Fruit fly (Drosophila melanogaster) whole organism, embryonic: ENCODE measurements around the gene Kal1.

ENCODE experiments used
- ATbp ChIP-seq: fragments of 200-800 bp; sonication (Bioruptor generic); optimal IDR thresholded peaks from 2 replicates; lab custom pipeline; 2017; ENCODE audit warnings: missing biosample characterization, mild to moderate bottlenecking, missing genetic modification characterization, missing genetic modification reagents
- Awh ChIP-seq: fragments of 200-800 bp; sonication (Bioruptor generic); IDR thresholded peaks from 2 replicates; pipeline ENCODE4, ENCODE4 v1.3.6; 2022; ENCODE audit warnings: missing biosample characterization, missing genetic modification characterization
- BtbVII ChIP-seq: fragments of 200-800 bp; sonication (Bioruptor generic); optimal IDR thresholded peaks from 3 replicates; lab custom pipeline; 2017; ENCODE audit warnings: missing biosample characterization, mild to moderate bottlenecking, missing genetic modification characterization
- CG11504 ChIP-seq: fragments of 200-800 bp; sonication (Bioruptor generic); optimal IDR thresholded peaks from 3 replicates; lab custom pipeline; 2019; ENCODE audit warnings: missing biosample characterization, mild to moderate bottlenecking, missing genetic modification characterization, moderate library complexity
- CG12104 ChIP-seq: fragments of 200-800 bp; sonication (Bioruptor generic); optimal IDR thresholded peaks from 3 replicates; lab custom pipeline; 2016; ENCODE audit warnings: missing biosample characterization, missing genetic modification characterization
- CG1233 ChIP-seq: fragments of 200-800 bp; sonication (Bioruptor generic); optimal IDR thresholded peaks from 4 replicates; lab custom pipeline; 2018; ENCODE audit warnings: missing biosample characterization, mild to moderate bottlenecking, missing genetic modification characterization
- CG12942 ChIP-seq: fragments of 200-800 bp; sonication (Bioruptor generic); optimal IDR thresholded peaks from 3 replicates; lab custom pipeline; 2016; ENCODE audit warnings: missing biosample characterization, missing genetic modification characterization
- CG13296 ChIP-seq: fragments of 200-800 bp; sonication (Bioruptor generic); optimal IDR thresholded peaks from 3 replicates; lab custom pipeline; 2018; ENCODE audit warnings: missing biosample characterization, mild to moderate bottlenecking, missing genetic modification characterization
- CG14965 ChIP-seq: fragments of 200-800 bp; sonication (Bioruptor generic); optimal IDR thresholded peaks from 2 replicates; lab custom pipeline; 2016; ENCODE audit warnings: missing biosample characterization, missing genetic modification characterization, borderline replicate concordance
- CG15479 ChIP-seq: fragments of 200-800 bp; sonication (Bioruptor generic); optimal IDR thresholded peaks from 3 replicates; lab custom pipeline; 2019; ENCODE audit warnings: missing biosample characterization, mild to moderate bottlenecking, missing genetic modification characterization, moderate library complexity
- CG17361 ChIP-seq: fragments of 200-800 bp; sonication (Bioruptor generic); IDR thresholded peaks from 3 replicates; pipeline ENCODE4 v1.3.6; 2022; ENCODE audit warnings: missing biosample characterization, missing genetic modification characterization
- CG17612 ChIP-seq: fragments of 200-800 bp; sonication (Bioruptor generic); IDR thresholded peaks from 2 replicates; pipeline ENCODE4 v1.3.6; 2022; ENCODE audit warnings: missing biosample characterization, missing genetic modification characterization
- CG18619 ChIP-seq: fragments of 200-800 bp; sonication (Bioruptor generic); optimal IDR thresholded peaks from 3 replicates; lab custom pipeline; 2017; ENCODE audit warnings: missing biosample characterization, mild to moderate bottlenecking, missing genetic modification characterization
- CG2120 ChIP-seq: fragments of 200-800 bp; sonication (Bioruptor generic); optimal IDR thresholded peaks from 3 replicates; lab custom pipeline; 2016; ENCODE audit warnings: missing biosample characterization, missing genetic modification characterization
- CG2678 ChIP-seq: fragments of 200-800 bp; sonication (Bioruptor generic); optimal IDR thresholded peaks from 3 replicates; lab custom pipeline; 2019; ENCODE audit warnings: missing biosample characterization, mild to moderate bottlenecking, missing genetic modification characterization, moderate library complexity
- CG2712 ChIP-seq: fragments of 200-800 bp; optimal IDR thresholded peaks from 3 replicates; lab custom pipeline; 2019; ENCODE audit warnings: missing biosample characterization, mild to moderate bottlenecking, missing genetic modification characterization, moderate library complexity
- CG30403 ChIP-seq: fragments of 200-800 bp; sonication (Bioruptor generic); optimal IDR thresholded peaks from 3 replicates; lab custom pipeline; 2016; ENCODE audit warnings: missing biosample characterization, missing genetic modification characterization
- CG4328 ChIP-seq: fragments of 200-800 bp; sonication (Bioruptor generic); optimal IDR thresholded peaks from 3 replicates; lab custom pipeline; 2017; ENCODE audit warnings: missing biosample characterization, missing genetic modification reagents, missing genetic modification characterization
- CG6813 ChIP-seq: fragments of 200-800 bp; sonication (Bioruptor generic); optimal IDR thresholded peaks from 2 replicates; lab custom pipeline; 2017; ENCODE audit warnings: missing biosample characterization, missing genetic modification characterization, mild to moderate bottlenecking, moderate library complexity, missing genetic modification reagents
- CG7372 ChIP-seq: fragments of 200-800 bp; sonication (Bioruptor generic); IDR thresholded peaks from 2 replicates; pipeline ENCODE4 v1.3.6; 2022; ENCODE audit warnings: missing biosample characterization, missing genetic modification characterization
- CG8924 ChIP-seq: fragments of 200-800 bp; optimal IDR thresholded peaks from 3 replicates; lab custom pipeline; 2019; ENCODE audit warnings: missing biosample characterization, mild to moderate bottlenecking, missing genetic modification characterization, moderate library complexity
- CoRest ChIP-seq: fragments of 200-800 bp; sonication (Bioruptor generic); optimal IDR thresholded peaks from 3 replicates; lab custom pipeline; 2018; ENCODE audit warnings: missing biosample characterization, mild to moderate bottlenecking, missing genetic modification characterization, moderate library complexity
- D19A ChIP-seq: fragments of 200-800 bp; optimal IDR thresholded peaks from 3 replicates; lab custom pipeline; 2019; ENCODE audit warnings: missing biosample characterization, mild to moderate bottlenecking, missing genetic modification characterization, moderate library complexity
- Fer1 ChIP-seq: fragments of 200-800 bp; sonication (Bioruptor generic); optimal IDR thresholded peaks from 2 replicates; lab custom pipeline; 2017; ENCODE audit warnings: missing biosample characterization, mild to moderate bottlenecking, missing genetic modification characterization
- Meics ChIP-seq: fragments of 200-800 bp; sonication (Bioruptor generic); optimal IDR thresholded peaks from 2 replicates; lab custom pipeline; 2017; ENCODE audit warnings: missing biosample characterization, mild to moderate bottlenecking, missing genetic modification characterization
- Mes4 ChIP-seq: fragments of 200-800 bp; sonication (Bioruptor generic); optimal IDR thresholded peaks from 2 replicates; lab custom pipeline; 2016; ENCODE audit warnings: missing biosample characterization, missing genetic modification characterization
- NK7.1 ChIP-seq: fragments of 200-800 bp; sonication (Bioruptor generic); optimal IDR thresholded peaks from 3 replicates; lab custom pipeline; 2016; ENCODE audit warnings: missing biosample characterization, missing genetic modification characterization
- NfI ChIP-seq: fragments of 200-800 bp; sonication (Bioruptor generic); optimal IDR thresholded peaks from 3 replicates; lab custom pipeline; 2018; ENCODE audit warnings: missing biosample characterization, mild to moderate bottlenecking, missing genetic modification characterization, moderate library complexity
- PHDP ChIP-seq: fragments of 200-800 bp; sonication (Bioruptor generic); optimal IDR thresholded peaks from 3 replicates; lab custom pipeline; 2018; ENCODE audit warnings: missing biosample characterization, mild to moderate bottlenecking, missing genetic modification characterization, moderate library complexity
- Pdp1 ChIP-seq, 2 experiments: fragments of 200-800 bp; sonication (Bioruptor generic); optimal IDR thresholded peaks; 3 replicates each; lab custom pipeline; 2016; ENCODE audit warnings: missing biosample characterization in 2 of 2, missing genetic modification characterization in 2 of 2, mild to moderate bottlenecking in 1 of 2, moderate library complexity in 1 of 2
- Ptx1 ChIP-seq: fragments of 200-800 bp; sonication (Bioruptor generic); IDR thresholded peaks from 2 replicates; pipeline ENCODE4 v1.3.6; 2022; ENCODE audit warnings: missing biosample characterization, missing genetic modification characterization
- Xbp1 ChIP-seq: fragments of 200-800 bp; sonication (Bioruptor generic); optimal IDR thresholded peaks from 3 replicates; lab custom pipeline; 2016; ENCODE audit warnings: missing biosample characterization, mild to moderate bottlenecking, missing genetic modification characterization
- Xrp1 ChIP-seq: fragments of 200-800 bp; sonication (Bioruptor generic); IDR thresholded peaks from 2 replicates; pipeline ENCODE4 v1.3.6; 2022; ENCODE audit warnings: missing biosample characterization, missing genetic modification characterization
- bcd ChIP-seq: fragments of 200-800 bp; sonication (Bioruptor generic); optimal IDR thresholded peaks from 2 replicates; lab custom pipeline; 2017; ENCODE audit warnings: missing biosample characterization, mild to moderate bottlenecking, missing genetic modification characterization
- da ChIP-seq: fragments of 200-800 bp; sonication (Bioruptor generic); optimal IDR thresholded peaks from 2 replicates; lab custom pipeline; 2016; ENCODE audit warnings: missing biosample characterization, missing genetic modification characterization
- eyg ChIP-seq: fragments of 200-800 bp; sonication (Bioruptor generic); optimal IDR thresholded peaks from 3 replicates; lab custom pipeline; 2016; ENCODE audit warnings: missing biosample characterization, missing genetic modification characterization
- gem ChIP-seq: fragments of 200-800 bp; sonication (Bioruptor generic); optimal IDR thresholded peaks from 2 replicates; lab custom pipeline; 2019; ENCODE audit warnings: missing biosample characterization, mild to moderate bottlenecking, missing genetic modification characterization, moderate library complexity
- insv ChIP-seq, 2 experiments: fragments of 200-800 bp; sonication (Bioruptor generic); optimal IDR thresholded peaks; 3 replicates each; lab custom pipeline; 2016 to 2018; ENCODE audit warnings: missing biosample characterization in 2 of 2, missing genetic modification characterization in 2 of 2
- inv ChIP-seq: fragments of 200-800 bp; sonication (Bioruptor generic); IDR thresholded peaks from 2 replicates; pipeline ENCODE4 v1.3.6; 2022; ENCODE audit warnings: missing biosample characterization, missing genetic modification characterization; ENCODE audit not compliant: partially characterized antibody
- pita ChIP-seq: fragments of 200-800 bp; sonication (Bioruptor generic); optimal IDR thresholded peaks from 2 replicates; lab custom pipeline; 2017; ENCODE audit warnings: missing biosample characterization, mild to moderate bottlenecking, missing genetic modification characterization
- shn ChIP-seq: fragments of 200-800 bp; sonication (Bioruptor generic); optimal IDR thresholded peaks from 3 replicates; lab custom pipeline; 2016; ENCODE audit warnings: missing biosample characterization, missing genetic modification characterization
- sima ChIP-seq: fragments of 200-800 bp; sonication (Bioruptor generic); optimal IDR thresholded peaks from 2 replicates; lab custom pipeline; 2016; ENCODE audit warnings: missing biosample characterization, missing genetic modification characterization
- slbo ChIP-seq: fragments of 200-800 bp; sonication (Bioruptor generic); IDR thresholded peaks from 2 replicates; pipeline ENCODE4 v1.3.6; 2022; ENCODE audit warnings: missing biosample characterization, missing genetic modification characterization
- stwl ChIP-seq: fragments of 200-800 bp; sonication (Bioruptor generic); optimal IDR thresholded peaks from 3 replicates; lab custom pipeline; 2018; ENCODE audit warnings: missing biosample characterization, mild to moderate bottlenecking, missing genetic modification characterization, moderate library complexity
- sug ChIP-seq: fragments of 200-800 bp; optimal IDR thresholded peaks from 2 replicates; lab custom pipeline; 2019; ENCODE audit warnings: missing biosample characterization, mild to moderate bottlenecking, missing genetic modification characterization, moderate library complexity
- trem ChIP-seq: fragments of 200-800 bp; optimal IDR thresholded peaks from 3 replicates; lab custom pipeline; 2019; ENCODE audit warnings: missing biosample characterization, mild to moderate bottlenecking, missing genetic modification characterization, moderate library complexity
- unpg ChIP-seq: fragments of 200-800 bp; sonication (Bioruptor generic); optimal IDR thresholded peaks from 3 replicates; lab custom pipeline; 2018; ENCODE audit warnings: missing biosample characterization, mild to moderate bottlenecking, missing genetic modification characterization, moderate library complexity
- vvl ChIP-seq: fragments of 200-800 bp; sonication (Bioruptor generic); IDR thresholded peaks from 2 replicates; pipeline ENCODE4 v1.3.6; 2022; ENCODE audit warnings: missing biosample characterization, missing genetic modification characterization
- zf30C ChIP-seq: fragments of 200-800 bp; sonication (Bioruptor generic); optimal IDR thresholded peaks from 3 replicates; lab custom pipeline; 2018; ENCODE audit warnings: missing biosample characterization, mild to moderate bottlenecking, missing genetic modification characterization

Kal1 gene

dm6 chr3R:24093430-24093829 is 47.8 kb upstream of the Kal1 start (continued):
- TF ChIP-seq CG12942 (GFP tag; lab: Kevin White, UChicago) (no peak), CG12104 (GFP tag; lab: Kevin White, UChicago) (peak; percentile 7), CG17361 (GFP tag; lab: Robert Waterston, UW) (peak; percentile 42; the same call in 1 of the 3 replicates), CG2678 (peak; percentile 14), Awh (GFP tag; lab: Robert Waterston, UW) (no peak), CG2120 (peak; percentile 56), gem (tag; lab: Kevin White, UChicago) (peak; percentile 58), CG30403 (GFP tag; lab: Kevin White, UChicago) (peak; percentile 10), sima (GFP tag; lab: Kevin White, UChicago) (no peak), CG8924 (peak; percentile 31), slbo (GFP tag; lab: Robert Waterston, UW) (peak; percentile 32; the same call in 1 of the 2 replicates), PHDP (peak; percentile 44), Xbp1 (peak; percentile 38), NfI (no peak), zf30C (GFP tag; lab: Kevin White, UChicago) (peak; percentile 4), insv (GFP tag; optimal IDR thresholded peaks at IDR 0.05; lab: Kevin White, UChicago) (no peak), trem (tag; lab: Kevin White, UChicago) (no peak), CG18619 (GFP tag; lab: Kevin White, UChicago) (peak; percentile 36), Xrp1 (GFP tag; lab: Robert Waterston, UW) (no peak), CG1233 (no peak), CG17612 (GFP tag; lab: Robert Waterston, UW) (no peak), NK7.1 (GFP tag; lab: Kevin White, UChicago) (no peak), Meics (peak; percentile 19), CoRest (tag; lab: Kevin White, UChicago) (peak; percentile 49), Fer1 (GFP tag; lab: Kevin White, UChicago) (peak; percentile 26), Ptx1 (GFP tag; lab: Robert Waterston, UW) (no peak), CG11504 (tag; lab: Kevin White, UChicago) (peak; percentile 66), vvl (GFP tag; lab: Robert Waterston, UW) (peak; percentile 17; the same call in 1 of the 2 replicates), CG14965 (GFP tag; lab: Kevin White, UChicago) (no peak), CG15479 (GFP tag; lab: Kevin White, UChicago) (no peak), Pdp1 (GFP tag; optimal IDR thresholded peaks at IDR 0.05; lab: Kevin White, UChicago) (peak in 1 of 2 experiments; percentile 16)

DNA sequence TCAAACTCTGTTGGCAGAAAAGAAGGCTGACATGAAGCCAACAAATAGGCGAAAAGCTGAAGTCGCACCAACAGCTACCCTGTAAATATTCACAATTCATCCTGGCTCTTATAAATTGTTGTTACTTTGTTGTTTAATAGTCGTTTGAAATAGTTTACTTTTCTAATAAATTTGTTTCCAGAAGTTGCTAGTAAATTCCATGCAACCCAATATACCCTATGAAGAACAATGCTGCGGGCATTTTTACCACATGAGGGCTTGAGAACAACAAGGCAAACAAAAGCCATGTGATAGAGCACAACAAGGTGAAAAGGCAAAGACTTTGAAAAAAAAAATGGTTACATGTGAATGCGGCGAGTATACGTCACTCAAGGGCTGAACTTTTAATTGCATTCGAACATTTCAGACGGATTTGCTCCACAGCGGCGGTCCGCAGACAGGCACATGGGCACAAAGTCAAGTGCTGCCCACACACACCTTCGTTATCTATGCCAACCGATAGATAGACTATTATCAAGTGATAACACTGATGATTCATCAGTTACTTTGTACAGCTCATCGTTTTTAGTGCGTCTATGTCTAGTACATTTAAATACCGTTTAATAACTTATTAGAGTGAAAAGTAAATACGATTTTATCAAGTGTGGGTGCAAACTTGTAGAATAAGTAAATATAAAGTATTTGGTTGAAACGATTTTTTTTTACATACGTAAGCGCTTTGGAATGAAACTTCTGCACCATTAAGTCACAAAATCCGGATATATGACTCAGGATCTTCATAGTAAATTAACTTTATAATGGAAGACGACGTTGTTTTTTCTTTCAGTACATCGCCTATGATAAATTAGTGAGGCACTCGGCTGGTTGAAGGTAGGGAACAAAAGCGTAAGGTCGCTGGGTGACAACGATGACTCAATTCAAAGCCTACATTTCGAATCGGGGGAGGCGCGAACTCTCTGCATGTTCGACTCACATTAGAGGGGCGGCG is 41.9 kb upstream of the Kal1 start:
- TF ChIP-seq D19A (tag; lab: Kevin White, UChicago): peak; percentile 82
- TF ChIP-seq shn: peak; percentile 76
- TF ChIP-seq CG4328: no peak
- no peak for TF ChIP-seq inv
- TF ChIP-seq pita: no peak
- peak; percentile 78 for TF ChIP-seq CG7372 (GFP tag; lab: Robert Waterston, UW)
- TF ChIP-seq ATbp (GFP tag; lab: Kevin White, UChicago): peak; percentile 40
- peak; percentile 34 for TF ChIP-seq eyg (GFP tag; lab: Kevin White, UChicago)
- peak; percentile 37 for TF ChIP-seq CG13296 (GFP tag; lab: Kevin White, UChicago)
- peak; percentile 55 for TF ChIP-seq sug (tag; lab: Kevin White, UChicago)
- TF ChIP-seq CG6813 (GFP tag; lab: Kevin White, UChicago): peak; percentile 64
- TF ChIP-seq BtbVII (GFP tag; lab: Kevin White, UChicago): peak; percentile 41
- peak; percentile 76 for TF ChIP-seq unpg
- peak; percentile 71 for TF ChIP-seq bcd (GFP tag; lab: Kevin White, UChicago)
- TF ChIP-seq da (GFP tag; lab: Kevin White, UChicago): peak; percentile 17
- peak; percentile 82 for TF ChIP-seq CG2712 (tag; lab: Kevin White, UChicago)
- TF ChIP-seq Mes4 (GFP tag; lab: Kevin White, UChicago): peak; percentile 50
- no peak for TF ChIP-seq stwl (tag; lab: Kevin White, UChicago)
